Worm (Caenorhabditis elegans) whole organism, mixed stage, embryonic: ENCODE measurements around the gene str-118.

Source experiments
- blmp-1 ChIP-seq: fragments of 150-350 bp; optimal IDR thresholded peaks from 2 replicates; lab custom pipeline; 2014; ENCODE audit warnings: missing biosample characterization, missing genetic modification characterization
- cnd-1 ChIP-seq: fragments of 200-800 bp; sonication (Bioruptor generic); optimal IDR thresholded peaks from 2 replicates; lab custom pipeline; 2018; ENCODE audit warnings: mild to moderate bottlenecking, missing genetic modification characterization, missing compliant biosample characterization
- elt-3 ChIP-seq: fragments of 150-350 bp; optimal IDR thresholded peaks from 2 replicates; lab custom pipeline; 2014; ENCODE audit warnings: missing biosample characterization, missing genetic modification characterization
- lin-13 ChIP-seq: fragments of 150-350 bp; optimal IDR thresholded peaks from 2 replicates; lab custom pipeline; 2014; ENCODE audit warnings: missing biosample characterization, missing genetic modification characterization
- lsy-2 ChIP-seq: fragments of 150-350 bp; optimal IDR thresholded peaks from 2 replicates; lab custom pipeline; 2014; ENCODE audit warnings: missing biosample characterization, missing genetic modification characterization
- mep-1 ChIP-seq: fragments of 150-350 bp; optimal IDR thresholded peaks from 2 replicates; lab custom pipeline; 2017; ENCODE audit warnings: missing biosample characterization, missing genetic modification reagents, missing genetic modification characterization, inconsistent platforms
- nhr-12 ChIP-seq: fragments of 150-350 bp; optimal IDR thresholded peaks from 2 replicates; lab custom pipeline; 2014; ENCODE audit warnings: missing biosample characterization, missing genetic modification characterization
- nhr-76 ChIP-seq: sonication (generic microtip); optimal IDR thresholded peaks from 2 replicates; lab custom pipeline; 2017; ENCODE audit warnings: missing biosample characterization, missing genetic modification characterization
- pha-4 ChIP-seq: fragments of 150-350 bp; optimal IDR thresholded peaks from 2 replicates; lab custom pipeline; 2018; ENCODE audit warnings: missing biosample characterization, missing genetic modification reagents, missing genetic modification characterization
- sptf-1 ChIP-seq: sonication (generic microtip); optimal IDR thresholded peaks from 2 replicates; lab custom pipeline; 2017; ENCODE audit warnings: mild to moderate bottlenecking, missing genetic modification characterization, moderate library complexity, missing compliant biosample characterization
- unc-120 ChIP-seq: sonication (generic microtip); optimal IDR thresholded peaks from 2 replicates; lab custom pipeline; 2017; ENCODE audit warnings: missing genetic modification characterization, missing compliant biosample characterization; ENCODE audit not compliant: poor library complexity, severe bottlenecking
- unc-62 ChIP-seq: fragments of 150-350 bp; optimal IDR thresholded peaks from 2 replicates; lab custom pipeline; 2014; ENCODE audit warnings: missing biosample characterization, missing genetic modification reagents, missing genetic modification characterization
- ztf-11 ChIP-seq: fragments of 150-350 bp; optimal IDR thresholded peaks from 2 replicates; lab custom pipeline; 2014; ENCODE audit warnings: missing biosample characterization, missing genetic modification characterization

ce11 chrV:10060039-10060438, 8.1 kb downstream of the str-118 start:
- no peak for TF ChIP-seq nhr-76 (tag; lab: Kevin White, UChicago)
- TF ChIP-seq nhr-12: no peak
- no peak for TF ChIP-seq lin-13 (tag; lab: Kevin White, UChicago)
- no peak for TF ChIP-seq mep-1
- no peak for TF ChIP-seq blmp-1
- no peak for TF ChIP-seq ztf-11 (tag; lab: Kevin White, UChicago)
- TF ChIP-seq lsy-2 (tag; lab: Kevin White, UChicago): no peak
- TF ChIP-seq cnd-1 (tag; lab: Kevin White, UChicago): no peak
- no peak for TF ChIP-seq elt-3 (tag; lab: Kevin White, UChicago)
- no peak for TF ChIP-seq sptf-1 (tag; lab: Kevin White, UChicago)
- peak; percentile 4 for TF ChIP-seq unc-120 (tag; lab: Kevin White, UChicago)
- no peak for TF ChIP-seq pha-4 (tag; lab: Kevin White, UChicago)
- TF ChIP-seq unc-62 (GFP tag; lab: Kevin White, UChicago): no peak
